Fruit fly (Drosophila melanogaster): ENCODE data around the gene Upf1.
A peak's percentile ranks its signal among the peaks of the same experiment; 100 is the strongest.

Gene Upf1

DNA sequence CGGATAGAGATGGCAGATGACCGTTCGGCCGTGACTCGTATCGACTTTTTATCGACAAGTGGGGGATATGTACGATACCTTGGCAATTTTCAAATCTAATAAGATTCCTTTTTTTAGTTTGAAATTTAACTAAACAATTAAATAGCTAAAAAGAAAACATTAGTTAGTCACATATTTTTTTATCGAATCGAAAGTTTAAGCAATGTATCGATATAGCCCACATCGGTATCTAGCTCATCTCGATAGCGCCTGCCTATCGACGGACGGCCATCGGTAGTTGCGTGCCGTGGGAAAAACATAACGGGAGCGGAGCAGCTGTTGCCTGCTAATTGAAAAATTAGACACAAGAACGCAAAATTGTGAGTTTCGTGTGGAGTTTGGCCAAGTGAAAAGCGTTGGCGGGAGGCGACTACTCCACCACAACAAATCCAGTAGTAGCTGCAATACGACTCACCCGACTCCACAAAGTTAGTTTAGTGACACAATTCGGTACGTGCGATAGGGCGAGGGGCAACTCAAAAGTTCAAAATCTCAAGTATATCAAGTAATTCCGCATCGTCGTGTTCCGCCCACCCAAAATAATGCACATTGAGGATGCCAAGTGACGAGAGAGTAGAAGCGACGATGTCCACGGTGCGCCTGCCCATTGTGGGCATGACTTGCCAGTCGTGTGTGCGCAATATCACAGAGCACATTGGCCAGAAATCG is 50.3 kb downstream of the Upf1 start, which contains the start of the genes CG10347 and ATP7 (continued):
- TF ChIP-seq Sox102F (GFP tag; optimal IDR thresholded peaks at IDR 0.05) (peak; percentile 2), CG31627 (GFP tag; optimal IDR thresholded peaks at IDR 0.05) (peak; percentile 21), CG10631 (GFP tag; optimal IDR thresholded peaks at IDR 0.05) (peak; percentile 13), vri (GFP tag; optimal IDR thresholded peaks at IDR 0.05) (peak; percentile 9), CG32006 (GFP tag; optimal IDR thresholded peaks at IDR 0.05) (no peak), CG15336 (GFP tag; IDR thresholded peaks at IDR 0.05) (peak; percentile 13; the same call in 1 of the 2 replicates), eg (GFP tag; IDR thresholded peaks at IDR 0.05) (peak; percentile 17; the same call in 1 of the 3 replicates), svp (GFP tag) (peak; percentile 67)

DNA sequence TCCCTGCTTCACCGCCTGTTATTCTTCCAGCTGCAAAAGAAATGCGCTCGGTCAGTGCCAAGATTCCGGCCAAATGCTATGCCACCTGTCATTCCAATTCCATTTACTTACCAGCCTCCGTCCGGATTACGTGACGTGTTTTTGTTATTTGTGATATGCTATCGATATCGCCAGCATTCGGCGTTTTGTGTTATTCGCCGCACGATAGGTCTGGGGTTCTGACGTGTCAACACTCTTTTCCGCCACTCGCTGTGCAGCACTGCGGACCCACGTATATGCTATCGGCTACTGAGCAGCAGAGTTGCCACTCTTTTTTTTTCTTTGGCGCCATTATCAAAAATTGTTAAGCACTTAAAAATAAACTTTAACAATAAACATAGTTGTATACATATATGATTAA is 52.9 kb downstream of the Upf1 start, which contains the start of gene p24-1:
Gene p24-1, minus strand, starts transcription at position 221 of the 400 bp plus-strand sequence.
- no peak for TF ChIP-seq CG4318 (GFP tag; optimal IDR thresholded peaks at IDR 0.05)
- TF ChIP-seq CG8119 (GFP tag; IDR thresholded peaks at IDR 0.05): no peak
- peak; percentile 72 for TF ChIP-seq svp (GFP tag)
- no peak for TF ChIP-seq Sox15 (GFP tag; optimal IDR thresholded peaks at IDR 0.05)
- TF ChIP-seq Smox (GFP tag; optimal IDR thresholded peaks at IDR 0.05): no peak
- TF ChIP-seq CG3032 (tag; optimal IDR thresholded peaks at IDR 0.05): peak; percentile 6
- no peak for TF ChIP-seq CG11294 (GFP tag; IDR thresholded peaks at IDR 0.05)
- no peak for TF ChIP-seq Eip75B (GFP tag; optimal IDR thresholded peaks at IDR 0.05)
- peak; percentile 29 for TF ChIP-seq Hr39 (GFP tag; optimal IDR thresholded peaks at IDR 0.05)
- peak; percentile 73 for TF ChIP-seq vri (GFP tag; optimal IDR thresholded peaks at IDR 0.05)
- no peak for TF ChIP-seq Eip93F (GFP tag; optimal IDR thresholded peaks at IDR 0.05)
- no peak for TF ChIP-seq CG6792 (GFP tag; optimal IDR thresholded peaks at IDR 0.05)
- TF ChIP-seq CG16779 (tag; optimal IDR thresholded peaks at IDR 0.05): no peak
- peak; percentile 96 for TF ChIP-seq achi (GFP tag; optimal IDR thresholded peaks at IDR 0.05)
- TF ChIP-seq Hr38 (GFP tag; optimal IDR thresholded peaks at IDR 0.05): no peak
- peak; percentile 9 for TF ChIP-seq OdsH (GFP tag; optimal IDR thresholded peaks at IDR 0.05)
- peak; percentile 50 for TF ChIP-seq CG31627 (GFP tag; optimal IDR thresholded peaks at IDR 0.05)
- TF ChIP-seq CG11762 (GFP tag; optimal IDR thresholded peaks at IDR 0.05; ENCODE audit: insufficient read depth): no peak
- no peak for TF ChIP-seq net (GFP tag; optimal IDR thresholded peaks at IDR 0.05)
- TF ChIP-seq esn (GFP tag; optimal IDR thresholded peaks at IDR 0.05): peak; percentile 40
- no peak for TF ChIP-seq CG8319 (GFP tag; optimal IDR thresholded peaks at IDR 0.05)
- no peak for TF ChIP-seq CG6808 (GFP tag; optimal IDR thresholded peaks at IDR 0.05)
- TF ChIP-seq CG8632 (GFP tag; optimal IDR thresholded peaks at IDR 0.05): no peak
- no peak for TF ChIP-seq CG6276 (GFP tag; optimal IDR thresholded peaks at IDR 0.05)
- TF ChIP-seq Hr4 (GFP tag; optimal IDR thresholded peaks at IDR 0.05): no peak
- peak; percentile 42 for TF ChIP-seq CG3919 (GFP tag; optimal IDR thresholded peaks at IDR 0.05)
- no peak for TF ChIP-seq Ets96B (tag; optimal IDR thresholded peaks at IDR 0.05)
- TF ChIP-seq Sox14 (GFP tag; optimal IDR thresholded peaks at IDR 0.05): peak; percentile 16
- no peak for TF ChIP-seq CG32006 (GFP tag; optimal IDR thresholded peaks at IDR 0.05)
- TF ChIP-seq cyc (GFP tag; optimal IDR thresholded peaks at IDR 0.05): peak; percentile 49
- peak; percentile 27 for TF ChIP-seq CG10631 (GFP tag; optimal IDR thresholded peaks at IDR 0.05)
- no peak for TF ChIP-seq CG6163 (GFP tag; IDR thresholded peaks at IDR 0.05)
- peak; percentile 14 for TF ChIP-seq Met (GFP tag; optimal IDR thresholded peaks at IDR 0.05)
- TF ChIP-seq ss (GFP tag; optimal IDR thresholded peaks at IDR 0.05): no peak
- TF ChIP-seq spab (GFP tag; optimal IDR thresholded peaks at IDR 0.05): no peak
- no peak for TF ChIP-seq CG9139 (GFP tag; optimal IDR thresholded peaks at IDR 0.05)
- TF ChIP-seq CG10669 (GFP tag; optimal IDR thresholded peaks at IDR 0.05): no peak
- TF ChIP-seq Ets21C (GFP tag; optimal IDR thresholded peaks at IDR 0.05): peak; percentile 1
- TF ChIP-seq fkh (GFP tag; optimal IDR thresholded peaks at IDR 0.05): peak; percentile 65
- TF ChIP-seq CG11902 (GFP tag; optimal IDR thresholded peaks at IDR 0.05): no peak
- TF ChIP-seq Eip78C (GFP tag): peak; percentile 37
- TF ChIP-seq CG15336 (GFP tag; IDR thresholded peaks at IDR 0.05): no peak
- TF ChIP-seq pdm3 (GFP tag; optimal IDR thresholded peaks at IDR 0.05): no peak
- TF ChIP-seq topi (GFP tag; optimal IDR thresholded peaks at IDR 0.05): peak; percentile 14
- no peak for TF ChIP-seq CG7368 (GFP tag; optimal IDR thresholded peaks at IDR 0.05)
- no peak for TF ChIP-seq eg (GFP tag; IDR thresholded peaks at IDR 0.05)
- no peak for TF ChIP-seq acj6 (GFP tag; optimal IDR thresholded peaks at IDR 0.05)
- TF ChIP-seq fd85E (GFP tag; optimal IDR thresholded peaks at IDR 0.05): no peak
